ENCODE assay signal across 6 worm cellular contexts in genomic region chrII:5333729-5334255, ce11.
A peak's percentile ranks its signal among the peaks of the same experiment; 100 is the strongest.
TF ChIP-seq lines count a peak whose summit lies in the region.

No protein-coding gene starts in this region.

TF ChIP-seq in whole organism, L1 larva, 84 proteins besides CTCF, POLR2A, EP300 and RAD21 (continues in another document):
- TF ChIP-seq elt-2 (tag; optimal IDR thresholded peaks at IDR 0.05; lab: Kevin White, UChicago) (peak; percentile 3), mef-2 (tag; optimal IDR thresholded peaks at IDR 0.05; lab: Kevin White, UChicago) (no peak), skn-1 (tag; optimal IDR thresholded peaks at IDR 0.05; lab: Kevin White, UChicago) (no peak), vab-15 (tag; optimal IDR thresholded peaks at IDR 0.05; lab: Kevin White, UChicago) (peak; percentile 6), lin-13 (GFP tag; optimal IDR thresholded peaks at IDR 0.05; lab: Kevin White, UChicago) (no peak), nhr-47 (tag; optimal IDR thresholded peaks at IDR 0.05; lab: Kevin White, UChicago) (no peak), lin-14 (GFP tag; optimal IDR thresholded peaks at IDR 0.05; lab: Kevin White, UChicago) (peak; percentile 27), blmp-1 (tag; optimal IDR thresholded peaks at IDR 0.05; lab: Kevin White, UChicago) (peak; percentile 5), grh-1 (GFP tag; IDR thresholded peaks at IDR 0.05; lab: Robert Waterston, UW) (no peak), lsy-2 (tag; optimal IDR thresholded peaks at IDR 0.05; lab: Kevin White, UChicago) (peak in 1 of 2 experiments; percentile 10), aha-1 (tag; optimal IDR thresholded peaks at IDR 0.05; lab: Kevin White, UChicago) (no peak), sptf-1 (tag; optimal IDR thresholded peaks at IDR 0.05; lab: Kevin White, UChicago) (no peak), sox-4 (tag; optimal IDR thresholded peaks at IDR 0.05; lab: Kevin White, UChicago) (no peak), xbp-1 (tag; optimal IDR thresholded peaks at IDR 0.05; lab: Kevin White, UChicago) (no peak), dpl-1 (GFP tag; optimal IDR thresholded peaks at IDR 0.05; lab: Kevin White, UChicago) (no peak), hlh-4 (tag; optimal IDR thresholded peaks at IDR 0.05; lab: Kevin White, UChicago) (no peak)

TF ChIP-seq in whole organism, L2 larva, 48 proteins besides CTCF, POLR2A, EP300 and RAD21:
- no peak for TF ChIP-seq nhr-129 (tag; optimal IDR thresholded peaks at IDR 0.05; lab: Kevin White, UChicago)
- peak; percentile 6 for TF ChIP-seq sma-9 (GFP tag; optimal IDR thresholded peaks at IDR 0.05; lab: Kevin White, UChicago)
- no peak for TF ChIP-seq sma-9 (tag; optimal IDR thresholded peaks at IDR 0.05; lab: Kevin White, UChicago)
- peak; percentile 19 for TF ChIP-seq nhr-21 (tag; optimal IDR thresholded peaks at IDR 0.05; lab: Kevin White, UChicago)
- no peak for TF ChIP-seq zag-1 (tag; optimal IDR thresholded peaks at IDR 0.05; lab: Kevin White, UChicago)
- TF ChIP-seq ZK546.5 (tag; optimal IDR thresholded peaks at IDR 0.05; lab: Kevin White, UChicago): no peak
- no peak for TF ChIP-seq alr-1 (tag; optimal IDR thresholded peaks at IDR 0.05; lab: Kevin White, UChicago)
- TF ChIP-seq fos-1 (tag; optimal IDR thresholded peaks at IDR 0.05; lab: Kevin White, UChicago): peak; percentile 53
- TF ChIP-seq mbf-1 (tag; optimal IDR thresholded peaks at IDR 0.05; lab: Kevin White, UChicago): no peak
- TF ChIP-seq ceh-82 (tag; optimal IDR thresholded peaks at IDR 0.05; lab: Kevin White, UChicago): no peak

TF ChIP-seq in whole organism, L3 larva, 47 proteins besides CTCF, POLR2A, EP300 and RAD21:
- TF ChIP-seq mdl-1 (tag; optimal IDR thresholded peaks at IDR 0.05; lab: Kevin White, UChicago) (no peak), pha-4 (tag; optimal IDR thresholded peaks at IDR 0.05; lab: Kevin White, UChicago) (peak; percentile 47), elt-2 (tag; optimal IDR thresholded peaks at IDR 0.05; lab: Kevin White, UChicago) (peak; percentile 70), R02D3.7 (tag; optimal IDR thresholded peaks at IDR 0.05; lab: Kevin White, UChicago) (no peak), ceh-16 (tag; optimal IDR thresholded peaks at IDR 0.05; lab: Kevin White, UChicago) (no peak)

TF ChIP-seq in whole organism, L4 larva, 104 proteins besides CTCF, POLR2A, EP300 and RAD21:
- peak; percentile 27 for TF ChIP-seq T20F7.1 (GFP tag; optimal IDR thresholded peaks at IDR 0.05; lab: Kevin White, UChicago)
- peak; percentile 32 for TF ChIP-seq dve-1 (tag; optimal IDR thresholded peaks at IDR 0.05; lab: Kevin White, UChicago; ENCODE audit: insufficient read depth)
- TF ChIP-seq fos-1 (tag; optimal IDR thresholded peaks at IDR 0.05; lab: Kevin White, UChicago): no peak
- peak in 1 of 2 experiments; percentile 34 for TF ChIP-seq lsy-2 (tag; optimal IDR thresholded peaks at IDR 0.05; lab: Kevin White, UChicago)
- TF ChIP-seq pqm-1 (tag; optimal IDR thresholded peaks at IDR 0.05; lab: Kevin White, UChicago): peak; percentile 30
- TF ChIP-seq daf-16 (GFP tag; optimal IDR thresholded peaks at IDR 0.05; lab: Kevin White, UChicago): no peak
- peak; percentile 78 for TF ChIP-seq daf-16 (tag; optimal IDR thresholded peaks at IDR 0.05; lab: Kevin White, UChicago)
- TF ChIP-seq F26F4.8 (GFP tag; conservative IDR thresholded peaks at IDR 0.05; lab: Robert Waterston, UW): no peak
- peak; percentile 11 for TF ChIP-seq nhr-28 (tag; optimal IDR thresholded peaks at IDR 0.05; lab: Kevin White, UChicago)
- TF ChIP-seq aha-1 (tag; lab: Kevin White, UChicago): peak; percentile 44
- TF ChIP-seq cey-2 (tag; optimal IDR thresholded peaks at IDR 0.05; lab: Kevin White, UChicago; ENCODE audit: borderline replicate concordance, insufficient read depth): peak; percentile 6
- TF ChIP-seq lin-38 (GFP tag; IDR thresholded peaks at IDR 0.05; lab: Robert Waterston, UW): no peak; the same call in 1 of the 2 replicates
- peak; percentile 21 for TF ChIP-seq hlh-11 (tag; optimal IDR thresholded peaks at IDR 0.05; lab: Kevin White, UChicago)
- TF ChIP-seq rbr-2 (tag; optimal IDR thresholded peaks at IDR 0.05; lab: Kevin White, UChicago): peak; percentile 31
TF ChIP-seq in whole organism, L4 larva: peak in this region for 10.

TF ChIP-seq in whole organism, late embryonic, 69 proteins besides CTCF, POLR2A, EP300 and RAD21:
- no peak for TF ChIP-seq dmd-4 (tag; optimal IDR thresholded peaks at IDR 0.05; lab: Kevin White, UChicago; ENCODE audit: borderline replicate concordance)
- peak; percentile 54 for TF ChIP-seq elt-2 (tag; optimal IDR thresholded peaks at IDR 0.05; lab: Kevin White, UChicago)

TF ChIP-seq in whole organism, young adult, 124 proteins besides CTCF, POLR2A, EP300 and RAD21:
- TF ChIP-seq snpc-3.4 (tag; optimal IDR thresholded peaks at IDR 0.05; lab: Kevin White, UChicago) (peak; percentile 38), nhr-80 (tag; optimal IDR thresholded peaks at IDR 0.05; lab: Kevin White, UChicago) (no peak), lin-40 (tag; optimal IDR thresholded peaks at IDR 0.05; lab: Kevin White, UChicago) (no peak)
TF ChIP-seq in whole organism, young adult: peak in this region for 1.
